Fruit fly (Drosophila melanogaster): ENCODE measurements around the gene prg.

DNA sequence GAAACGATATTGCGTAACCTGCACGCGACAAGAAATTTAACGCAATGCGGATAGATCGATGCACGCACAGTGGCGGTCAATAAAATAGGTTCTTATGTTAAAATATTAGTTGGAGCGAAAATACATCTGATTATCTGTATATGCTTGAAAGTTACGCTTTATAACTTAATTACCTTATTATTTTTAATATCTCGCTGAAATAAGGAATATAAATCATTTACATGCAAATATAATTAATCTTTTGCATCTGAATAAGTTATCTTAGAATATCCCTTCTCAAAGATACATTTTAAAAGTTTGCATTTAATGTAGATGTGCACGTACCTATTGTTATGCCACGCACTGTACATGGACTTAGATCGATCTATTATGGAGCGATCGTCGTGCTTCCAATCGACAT is 7.4 kb downstream of the prg start:
- TF ChIP-seq CG31627 (GFP tag; optimal IDR thresholded peaks at IDR 0.05): peak; percentile 25
- TF ChIP-seq OdsH (GFP tag; optimal IDR thresholded peaks at IDR 0.05): peak; percentile 65
- no peak for TF ChIP-seq CG8319 (GFP tag; optimal IDR thresholded peaks at IDR 0.05)
- peak; percentile 72 for TF ChIP-seq svp (GFP tag)
- no peak for TF ChIP-seq Hr38 (GFP tag; optimal IDR thresholded peaks at IDR 0.05)
- peak; percentile 62 for TF ChIP-seq acj6 (GFP tag; optimal IDR thresholded peaks at IDR 0.05)
- peak; percentile 72 for TF ChIP-seq achi (GFP tag; optimal IDR thresholded peaks at IDR 0.05)
- TF ChIP-seq cyc (GFP tag; optimal IDR thresholded peaks at IDR 0.05): peak; percentile 6
- TF ChIP-seq eg (GFP tag; IDR thresholded peaks at IDR 0.05): 0 out of 3 replicates have a peak, but pooled peaks have one; percentile 40
- TF ChIP-seq Lpt (GFP tag; optimal IDR thresholded peaks at IDR 0.05): peak; percentile 63
- peak; percentile 51 for TF ChIP-seq CG16779 (tag; optimal IDR thresholded peaks at IDR 0.05)
- no peak for TF ChIP-seq fd85E (GFP tag; optimal IDR thresholded peaks at IDR 0.05)
- TF ChIP-seq CG10631 (GFP tag; optimal IDR thresholded peaks at IDR 0.05): peak; percentile 70
